Fruit fly (Drosophila melanogaster): ENCODE results near the gene CG42818.
A peak's percentile ranks its signal among the peaks of the same experiment; 100 is the strongest.

Gene CG42818

DNA sequence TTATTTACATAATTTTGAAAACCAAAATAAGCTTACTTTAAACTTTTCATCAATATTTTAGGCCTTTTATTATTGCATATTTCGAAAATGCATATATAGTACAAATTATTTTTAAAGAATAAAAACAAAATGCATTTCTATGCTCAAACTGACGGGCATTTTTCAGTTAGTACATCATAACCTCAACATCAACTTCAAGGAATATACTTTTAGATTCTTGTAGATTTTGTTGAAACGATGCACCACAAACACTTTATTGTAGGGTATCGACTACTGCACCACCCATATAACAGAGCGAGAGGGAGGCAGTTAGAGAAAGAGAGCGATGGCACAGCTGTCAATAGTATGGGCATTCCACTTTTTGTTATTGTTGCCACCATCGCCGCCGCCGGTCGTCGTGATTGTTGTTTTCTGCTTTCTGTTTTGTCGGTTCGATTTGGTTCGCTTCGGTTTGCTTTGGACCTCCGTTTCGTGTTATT, 38.1 kb downstream of the CG42818 start (continued):
- peak; percentile 74 for TF ChIP-seq CG7987 (GFP tag; optimal IDR thresholded peaks at IDR 0.05)
- peak; percentile 86 for TF ChIP-seq stc (GFP tag; IDR thresholded peaks at IDR 0.05)
- TF ChIP-seq chif (GFP tag; optimal IDR thresholded peaks at IDR 0.05) = peak; percentile 86 to 94
- peak; percentile 73 for TF ChIP-seq CG12769 (tag; optimal IDR thresholded peaks at IDR 0.05)
- peak; percentile 48 for TF ChIP-seq stwl (tag; optimal IDR thresholded peaks at IDR 0.05)
- TF ChIP-seq sna (GFP tag; IDR thresholded peaks at IDR 0.05; ENCODE audit: partially characterized antibody) = no peak
- TF ChIP-seq CG7786 (GFP tag; optimal IDR thresholded peaks at IDR 0.05) = peak; percentile 70
- TF ChIP-seq slou (GFP tag; optimal IDR thresholded peaks at IDR 0.05) = peak; percentile 80
- peak; percentile 97 for TF ChIP-seq Sox100B (GFP tag; optimal IDR thresholded peaks at IDR 0.05)
- peak; percentile 94 for TF ChIP-seq ATbp (GFP tag; optimal IDR thresholded peaks at IDR 0.05)
- TF ChIP-seq Ada2b (GFP tag; IDR thresholded peaks at IDR 0.05) = peak; percentile 66
- no peak for TF ChIP-seq GATAe (GFP tag; conservative IDR thresholded peaks at IDR 0.05)
- no peak for TF ChIP-seq CG7963 (GFP tag; IDR thresholded peaks at IDR 0.05; ENCODE audit: partially characterized antibody)
- peak; percentile 78 for TF ChIP-seq danr (GFP tag; IDR thresholded peaks at IDR 0.05)
- TF ChIP-seq pho (GFP tag; optimal IDR thresholded peaks at IDR 0.05) = peak; percentile 40
- TF ChIP-seq Doc3 (GFP tag; IDR thresholded peaks at IDR 0.05; ENCODE audit: partially characterized antibody) = no peak
- TF ChIP-seq jigr1 (GFP tag; IDR thresholded peaks at IDR 0.05) = peak; percentile 75
- peak; percentile 87 for TF ChIP-seq Antp (GFP tag; optimal IDR thresholded peaks at IDR 0.05)
- TF ChIP-seq CG17385 (GFP tag; optimal IDR thresholded peaks at IDR 0.05) = peak; percentile 71
- TF ChIP-seq CG10543 (GFP tag; optimal IDR thresholded peaks at IDR 0.05) = peak; percentile 66
- TF ChIP-seq CG17186 (GFP tag; optimal IDR thresholded peaks at IDR 0.05) = peak; percentile 68
- no peak for TF ChIP-seq br (optimal IDR thresholded peaks at IDR 0.05)
- TF ChIP-seq ap (GFP tag; IDR thresholded peaks at IDR 0.05) = peak; percentile 71
- no peak for TF ChIP-seq CG9932 (GFP tag; IDR thresholded peaks at IDR 0.05)
- TF ChIP-seq CG1024 (GFP tag; IDR thresholded peaks at IDR 0.05) = peak; percentile 56; the same call in 1 of the 2 replicates
- peak; percentile 20 for TF ChIP-seq gro (GFP tag; optimal IDR thresholded peaks at IDR 0.05)
- TF ChIP-seq Dip3 (GFP tag; optimal IDR thresholded peaks at IDR 0.05) = peak; percentile 54
- TF ChIP-seq Xrp1 (GFP tag; IDR thresholded peaks at IDR 0.05) = peak; percentile 79
- no peak for TF ChIP-seq tna (GFP tag; IDR thresholded peaks at IDR 0.05; ENCODE audit: partially characterized antibody)
- TF ChIP-seq CG15269 (tag; optimal IDR thresholded peaks at IDR 0.05) = peak; percentile 94
- peak; percentile 92 for TF ChIP-seq odd (GFP tag; optimal IDR thresholded peaks at IDR 0.05)
- peak; percentile 52 for TF ChIP-seq dm (GFP tag; optimal IDR thresholded peaks at IDR 0.05)
- peak; percentile 87 for TF ChIP-seq CG3407 (GFP tag; optimal IDR thresholded peaks at IDR 0.05)
- peak; percentile 78 for TF ChIP-seq CG8944 (GFP tag; optimal IDR thresholded peaks at IDR 0.05)
- peak; percentile 94 for TF ChIP-seq CG14710 (tag; optimal IDR thresholded peaks at IDR 0.05)
- TF ChIP-seq ERR (GFP tag; optimal IDR thresholded peaks at IDR 0.05) = peak; percentile 57
- TF ChIP-seq vvl (GFP tag; IDR thresholded peaks at IDR 0.05) = peak; percentile 89
- no peak for TF ChIP-seq CG15479 (GFP tag; optimal IDR thresholded peaks at IDR 0.05)
- TF ChIP-seq pfk (GFP tag; optimal IDR thresholded peaks at IDR 0.05) = peak; percentile 40
- TF ChIP-seq hbn (GFP tag; IDR thresholded peaks at IDR 0.05; ENCODE audit: partially characterized antibody) = no peak
- no peak for TF ChIP-seq CG14014 (GFP tag; IDR thresholded peaks at IDR 0.05)
- TF ChIP-seq CG10565 (GFP tag; optimal IDR thresholded peaks at IDR 0.05) = peak; percentile 45
- no peak for TF ChIP-seq HLHmδ (GFP tag; optimal IDR thresholded peaks at IDR 0.05)
- peak; percentile 71 for TF ChIP-seq CG4730 (GFP tag; IDR thresholded peaks at IDR 0.05)
- peak; percentile 88 for TF ChIP-seq ems (GFP tag; optimal IDR thresholded peaks at IDR 0.05)
- no peak for TF ChIP-seq HmgD (GFP tag; optimal IDR thresholded peaks at IDR 0.05)
- TF ChIP-seq CG18619 (GFP tag; optimal IDR thresholded peaks at IDR 0.05) = peak; percentile 90
- TF ChIP-seq CG13123 (GFP tag; optimal IDR thresholded peaks at IDR 0.05) = peak; percentile 79
- TF ChIP-seq tll (GFP tag; optimal IDR thresholded peaks at IDR 0.05) = peak in 1 of 2 experiments; percentile 41
- TF ChIP-seq disco-r (GFP tag; optimal IDR thresholded peaks at IDR 0.05) = peak; percentile 71
